Worm (Caenorhabditis elegans): ENCODE results near the gene fubl-3.

DNA sequence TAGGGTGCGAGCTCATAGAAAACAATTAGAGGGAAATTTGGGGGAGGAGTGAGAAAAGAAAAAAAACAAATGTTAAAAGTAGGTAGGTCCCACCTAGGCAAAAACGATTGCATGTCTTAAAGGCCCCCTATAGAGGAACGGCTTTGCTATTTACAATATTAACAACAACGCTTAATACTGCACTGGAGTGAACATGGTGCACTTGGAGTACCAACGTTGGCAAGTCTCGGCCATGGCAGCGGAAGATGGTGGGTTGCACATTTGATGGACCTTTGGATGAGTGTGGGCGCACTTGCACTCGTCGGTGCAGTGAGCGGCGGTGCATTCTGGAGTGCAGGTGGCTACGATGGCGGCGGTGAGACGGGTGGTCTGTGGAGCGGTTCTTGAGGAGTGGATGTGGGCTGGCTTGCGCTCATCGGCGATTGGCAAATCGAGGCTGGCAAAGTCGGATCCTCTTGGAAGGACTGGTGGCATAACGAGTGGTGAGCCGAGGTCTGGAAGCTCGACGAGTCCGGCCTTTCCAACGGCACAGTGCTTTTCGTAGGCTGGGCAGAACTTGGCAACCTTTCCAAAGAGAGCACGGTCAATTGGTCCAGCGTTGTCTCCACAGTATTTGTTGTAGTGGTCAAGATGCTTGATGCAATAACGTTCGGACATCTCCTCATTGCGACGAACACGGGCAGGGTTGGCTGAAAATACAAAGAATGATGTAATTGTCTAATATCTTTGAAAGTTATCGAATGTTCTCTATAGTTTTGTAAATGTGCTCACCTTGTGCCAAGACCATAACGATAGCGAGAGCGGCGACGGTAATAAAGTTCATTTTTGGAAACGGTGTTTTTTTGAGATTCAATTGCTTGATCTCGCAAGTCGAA lies 13.4 kb upstream of the fubl-3 start:
- TF ChIP-seq lsy-2 (tag; optimal IDR thresholded peaks at IDR 0.05) (no peak), ham-2 (GFP tag; optimal IDR thresholded peaks at IDR 0.05) (no peak), ces-1 (GFP tag; optimal IDR thresholded peaks at IDR 0.05) (no peak), nhr-2 (tag; optimal IDR thresholded peaks at IDR 0.05) (no peak), nhr-12 (tag; optimal IDR thresholded peaks at IDR 0.05) (no peak), nhr-28 (tag; optimal IDR thresholded peaks at IDR 0.05) (no peak), unc-62 (GFP tag; optimal IDR thresholded peaks at IDR 0.05) (no peak)
